Fruit fly (Drosophila melanogaster) whole organism, larva: ENCODE data around the gene CAH7.

Experiments used
- noc ChIP-seq: fragments of 200-800 bp; sonication (Bioruptor generic); optimal IDR thresholded peaks from 3 replicates; lab custom pipeline; 2019; ENCODE audit warnings: missing biosample characterization, mild to moderate bottlenecking, missing genetic modification characterization, moderate library complexity

Gene CAH7

DNA sequence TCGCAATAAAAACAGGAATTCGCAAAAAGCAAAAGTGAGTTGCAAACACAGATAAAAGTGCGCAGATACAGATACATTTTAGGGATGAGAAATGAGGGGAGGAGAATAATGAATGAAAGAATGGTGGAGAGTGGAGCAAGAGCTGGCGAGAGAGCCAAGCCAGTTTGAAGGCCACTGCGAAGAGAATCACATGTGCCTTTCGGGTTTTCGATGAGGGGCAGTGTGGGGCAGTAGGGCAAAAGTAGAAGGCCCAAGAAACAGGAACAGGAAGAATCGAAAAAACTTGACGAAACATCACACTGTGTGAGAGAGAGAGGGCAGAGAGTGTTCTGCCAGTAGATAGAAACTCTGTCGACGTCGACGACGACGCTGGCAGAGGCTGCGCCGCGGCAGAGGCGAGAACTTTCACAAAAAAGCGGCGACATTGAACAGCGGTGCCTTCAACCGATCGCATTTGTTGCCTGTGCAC lies 27.8 kb upstream of the CAH7 start:
- TF ChIP-seq noc (tag; lab: Kevin White, UChicago), result no peak

- peak; percentile 93 for TF ChIP-seq noc (tag; lab: Kevin White, UChicago)
Observed at dm6 chr3R:10084914-10085313, 27.1 kb upstream of the CAH7 start.

- no peak for TF ChIP-seq noc (tag; lab: Kevin White, UChicago)
Observed at dm6 chr3R:10086222-10086621, 25.8 kb upstream of the CAH7 start.

DNA sequence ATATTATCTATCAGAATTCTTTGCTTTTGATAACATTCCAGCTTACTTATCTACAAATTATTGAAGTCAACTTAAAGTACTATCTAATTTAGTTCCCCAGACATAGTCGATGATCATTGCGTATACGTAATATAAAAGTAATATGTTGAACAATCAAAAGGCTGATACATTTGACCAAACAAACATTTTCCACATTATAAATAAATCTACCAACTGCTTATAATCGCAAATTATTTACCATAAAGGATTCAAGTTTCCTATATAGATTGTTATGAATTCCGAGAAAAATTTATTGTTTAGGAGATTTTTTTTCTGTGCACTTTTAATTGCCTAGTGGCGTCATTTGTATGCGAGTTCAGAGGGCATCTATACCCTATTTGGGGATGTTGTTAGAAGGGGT lies 25.4 kb upstream of the CAH7 start:
- TF ChIP-seq noc (tag; lab: Kevin White, UChicago), result no peak

DNA sequence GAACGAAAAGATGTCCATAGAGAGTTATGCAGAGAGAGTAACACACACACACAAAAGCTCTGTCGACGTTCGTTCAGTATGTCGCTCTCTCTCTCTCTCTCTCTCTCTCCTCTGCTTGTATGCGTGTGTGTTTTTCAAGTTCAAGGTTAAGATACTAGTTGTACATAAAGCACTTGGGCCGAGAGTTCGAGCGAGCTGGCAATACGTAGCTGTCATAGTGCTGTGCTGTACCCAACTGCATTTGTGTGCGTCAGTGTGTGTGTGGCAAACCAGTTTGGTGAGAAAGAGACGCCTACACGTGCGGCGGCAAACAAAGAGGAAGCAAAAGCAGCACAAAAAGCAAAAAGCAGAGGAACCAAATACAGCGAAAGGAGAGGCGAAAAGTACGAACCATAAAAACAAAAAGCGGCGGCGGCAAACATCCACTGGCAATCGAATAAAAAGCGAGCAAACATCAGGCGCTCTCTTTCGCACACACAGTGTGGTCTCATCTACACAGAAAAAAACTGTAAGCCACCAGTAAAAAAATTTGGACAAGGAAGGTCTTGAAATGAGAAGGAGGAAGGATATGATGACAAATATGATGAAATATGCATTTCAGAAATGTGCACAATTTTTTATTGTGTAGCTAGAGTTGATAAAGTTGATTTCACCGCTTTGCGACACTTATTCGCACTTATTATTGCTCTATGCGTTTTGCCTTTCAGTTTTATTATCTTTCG lies 24.7 kb upstream of the CAH7 start:
- TF ChIP-seq noc (tag; lab: Kevin White, UChicago), result peak; percentile 77

dm6 chr3R:10089171-10089664 lies 22.8 kb upstream of the CAH7 start:
- TF ChIP-seq noc (tag; lab: Kevin White, UChicago), result no peak

- TF ChIP-seq noc (tag; lab: Kevin White, UChicago), result no peak
Observed at dm6 chr3R:10090906-10091305, 21.1 kb upstream of the CAH7 start.

- no peak for TF ChIP-seq noc (tag; lab: Kevin White, UChicago)
Observed at dm6 chr3R:10091513-10091912, 20.5 kb upstream of the CAH7 start.

dm6 chr3R:10093252-10094030 lies 18.6 kb upstream of the CAH7 start:
- peak; percentile 24 for TF ChIP-seq noc (tag; lab: Kevin White, UChicago)

- no peak for TF ChIP-seq noc (tag; lab: Kevin White, UChicago)
Observed at dm6 chr3R:10095052-10095451, 17.0 kb upstream of the CAH7 start.

- TF ChIP-seq noc (tag; lab: Kevin White, UChicago), result no peak
Observed at dm6 chr3R:10095765-10096164, 16.3 kb upstream of the CAH7 start.

dm6 chr3R:10097531-10098295 lies 14.3 kb upstream of the CAH7 start:
- TF ChIP-seq noc (tag; lab: Kevin White, UChicago), result peak; percentile 73

dm6 chr3R:10098296-10098675 lies 13.8 kb upstream of the CAH7 start:
- TF ChIP-seq noc (tag; lab: Kevin White, UChicago), result no peak

DNA sequence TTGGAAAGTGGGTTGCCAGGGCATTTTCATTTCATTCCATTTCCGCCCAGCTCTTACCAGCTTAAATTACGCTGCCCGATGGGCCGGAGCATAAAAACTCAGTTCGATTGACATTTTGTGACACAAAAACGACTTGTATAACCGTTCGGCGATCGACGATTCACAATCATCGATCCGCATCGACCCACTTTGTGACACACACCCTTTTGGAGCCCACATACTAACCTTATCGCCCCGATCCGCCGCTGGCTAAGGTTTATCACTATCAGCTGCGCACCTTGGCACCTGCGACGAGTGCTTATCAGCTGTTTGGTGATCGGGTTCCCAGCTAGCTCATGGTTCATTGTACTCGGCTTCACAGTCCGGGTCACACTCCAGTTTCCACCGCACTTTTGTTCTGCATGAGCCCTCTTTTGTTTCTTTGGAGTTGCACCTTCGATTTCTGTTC lies 12.6 kb upstream of the CAH7 start:
- peak; percentile 54 for TF ChIP-seq noc (tag; lab: Kevin White, UChicago)

DNA sequence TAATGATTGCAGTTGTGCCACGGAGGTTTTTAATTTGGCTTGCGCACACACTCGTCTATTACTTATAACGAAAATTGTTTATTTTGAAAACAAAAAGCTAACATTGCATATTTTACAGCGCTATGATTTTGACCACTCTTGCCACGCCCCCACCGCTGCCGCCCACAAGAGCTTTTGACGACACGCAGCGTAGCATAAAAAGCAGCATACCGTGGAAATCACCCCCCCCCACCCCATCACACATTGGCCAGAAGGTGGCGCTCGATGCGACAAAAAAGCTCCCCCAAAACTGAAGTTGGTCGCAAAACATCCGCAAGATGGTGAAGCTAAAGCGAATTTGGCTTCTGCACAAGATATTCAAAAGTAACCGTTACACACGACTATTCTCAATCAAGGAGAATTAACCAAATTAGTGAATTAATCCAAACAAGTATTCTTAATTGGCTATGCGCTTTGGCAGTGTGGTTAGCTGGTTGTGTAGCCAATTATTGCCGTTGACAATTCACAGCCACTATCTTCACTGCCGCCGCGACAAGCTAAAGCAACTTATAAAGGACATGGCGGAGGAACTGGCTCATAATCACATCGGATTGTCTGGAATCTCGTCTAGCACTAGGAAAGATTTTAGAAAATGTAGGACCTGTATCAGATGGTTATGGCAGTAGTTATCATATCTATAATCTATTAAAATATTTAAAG lies 11.4 kb upstream of the CAH7 start:
- no peak for TF ChIP-seq noc (tag; lab: Kevin White, UChicago)
